Worm (Caenorhabditis elegans) whole organism, midembryonic: ENCODE data around the gene ccep-135.

Source experiments
- med-1 ChIP-seq: sonication (generic microtip); optimal IDR thresholded peaks from 2 replicates; lab custom pipeline; 2017; ENCODE audit warnings: missing genetic modification characterization, mild to moderate bottlenecking, missing compliant biosample characterization, antibody characterized with exemption, missing genetic modification reagents; ENCODE audit not compliant: insufficient read depth
- ref-1 ChIP-seq: fragments of 200-800 bp; sonication (Bioruptor generic); conservative IDR thresholded peaks from 2 replicates; pipeline ENCODE4 v1.3.6; 2022; ENCODE audit warnings: missing genetic modification reagents, missing genetic modification characterization, missing compliant biosample characterization
- tab-1 ChIP-seq: fragments of 200-800 bp; sonication (Bioruptor generic); IDR thresholded peaks from 2 replicates; pipeline ENCODE4 v1.3.6; 2022; ENCODE audit warnings: missing genetic modification characterization, missing compliant biosample characterization

DNA sequence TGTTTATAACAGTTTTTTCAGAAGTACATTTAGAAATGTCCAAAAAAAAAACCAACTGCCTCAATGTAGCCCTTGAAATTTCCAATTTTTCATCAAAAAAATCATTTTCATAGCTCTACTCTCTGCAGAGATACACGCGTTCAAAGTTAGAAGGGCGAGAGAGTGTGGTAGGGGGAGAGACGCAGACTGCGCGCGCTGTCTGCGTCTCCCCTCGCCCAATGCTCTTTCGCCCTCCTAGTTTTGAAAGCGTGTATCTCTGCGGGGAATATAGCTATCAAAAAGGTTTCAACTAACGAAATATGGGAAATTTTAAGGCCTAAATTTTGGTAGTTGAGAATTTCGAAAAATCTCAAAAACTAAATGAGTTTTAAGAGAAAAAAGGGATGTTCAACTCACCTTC, 28.1 kb upstream of the ccep-135 start:
- TF ChIP-seq ref-1 (GFP tag; lab: Robert Waterston, UW): no peak
- TF ChIP-seq med-1: no peak
- TF ChIP-seq tab-1 (GFP tag; lab: Robert Waterston, UW): no peak
